Fruit fly (Drosophila melanogaster): Measurements from ENCODE around the gene CG16986.

Gene CG16986

dm6 chr3L:2589911-2590763 lies 10.0 kb upstream of the CG16986 start (continued):
- no peak for TF ChIP-seq CG11696 (GFP tag; IDR thresholded peaks at IDR 0.05)
- TF ChIP-seq CG11723 (GFP tag; optimal IDR thresholded peaks at IDR 0.05): peak; percentile 45
- no peak for TF ChIP-seq lov (optimal IDR thresholded peaks at IDR 0.05)
- no peak for TF ChIP-seq lov (GFP tag; IDR thresholded peaks at IDR 0.05)
- peak; percentile 59 for TF ChIP-seq BtbVII (GFP tag; optimal IDR thresholded peaks at IDR 0.05)
- no peak for TF ChIP-seq CG4282 (GFP tag; optimal IDR thresholded peaks at IDR 0.05)
- peak; percentile 33; the same call in 1 of the 2 replicates for TF ChIP-seq MBD-R2 (GFP tag; IDR thresholded peaks at IDR 0.05)
- peak; percentile 52 for TF ChIP-seq ewg (GFP tag; optimal IDR thresholded peaks at IDR 0.05)
- TF ChIP-seq bsh (GFP tag; optimal IDR thresholded peaks at IDR 0.05): peak in 1 of 2 experiments; percentile 74
- TF ChIP-seq CG1233 (GFP tag; optimal IDR thresholded peaks at IDR 0.05): peak; percentile 73
- peak; percentile 14 for TF ChIP-seq shn (GFP tag; optimal IDR thresholded peaks at IDR 0.05)
- TF ChIP-seq tio (GFP tag; optimal IDR thresholded peaks at IDR 0.05): peak; percentile 79
- peak; percentile 88 for TF ChIP-seq CG8924 (tag; optimal IDR thresholded peaks at IDR 0.05)
- 0 out of 2 replicates have a peak, but pooled peaks have one; percentile 7 for TF ChIP-seq chm (GFP tag; IDR thresholded peaks at IDR 0.05)
- peak; percentile 76 for TF ChIP-seq Ptx1 (GFP tag; IDR thresholded peaks at IDR 0.05)
- peak; percentile 72 for TF ChIP-seq CG10366 (GFP tag; IDR thresholded peaks at IDR 0.05)
- peak; percentile 55 for TF ChIP-seq Deaf1 (tag; optimal IDR thresholded peaks at IDR 0.05)
- TF ChIP-seq HmgD (GFP tag; optimal IDR thresholded peaks at IDR 0.05): peak; percentile 10
- TF ChIP-seq psq (GFP tag; optimal IDR thresholded peaks at IDR 0.05): peak; percentile 32
- TF ChIP-seq vfl (GFP tag; optimal IDR thresholded peaks at IDR 0.05): peak; percentile 12
- peak; percentile 35 for TF ChIP-seq ATbp (GFP tag; optimal IDR thresholded peaks at IDR 0.05)
- TF ChIP-seq tna (GFP tag; IDR thresholded peaks at IDR 0.05; ENCODE audit: partially characterized antibody): peak; percentile 46; the same call in 1 of the 2 replicates
- TF ChIP-seq CG9876 (GFP tag; optimal IDR thresholded peaks at IDR 0.05): no peak
- peak; percentile 80 for TF ChIP-seq CG17385 (GFP tag; optimal IDR thresholded peaks at IDR 0.05)
- no peak for TF ChIP-seq abd-A (tag; optimal IDR thresholded peaks at IDR 0.05)
- peak; percentile 86 for TF ChIP-seq Sox100B (GFP tag; optimal IDR thresholded peaks at IDR 0.05)
- TF ChIP-seq CG3281 (GFP tag; optimal IDR thresholded peaks at IDR 0.05): peak; percentile 74
- TF ChIP-seq CG1603 (tag; optimal IDR thresholded peaks at IDR 0.05): no peak
- TF ChIP-seq CG18011 (GFP tag; optimal IDR thresholded peaks at IDR 0.05): peak; percentile 26
- no peak for TF ChIP-seq Camta (GFP tag; optimal IDR thresholded peaks at IDR 0.05)
- peak; percentile 82 for TF ChIP-seq CG14710 (tag; optimal IDR thresholded peaks at IDR 0.05)
- TF ChIP-seq CG8359 (GFP tag; optimal IDR thresholded peaks at IDR 0.05; ENCODE audit: borderline replicate concordance): peak; percentile 22
- TF ChIP-seq gcm (GFP tag; optimal IDR thresholded peaks at IDR 0.05): peak; percentile 71
- TF ChIP-seq sna (GFP tag; IDR thresholded peaks at IDR 0.05; ENCODE audit: partially characterized antibody): peak; percentile 56; the same call in 1 of the 2 replicates
- no peak for TF ChIP-seq bigmax (GFP tag; optimal IDR thresholded peaks at IDR 0.05)
- peak; percentile 80 for TF ChIP-seq Xbp1 (GFP tag; optimal IDR thresholded peaks at IDR 0.05)
- 0 out of 2 replicates have a peak, but pooled peaks have one; percentile 37 for TF ChIP-seq dimm (GFP tag; IDR thresholded peaks at IDR 0.05)
- no peak for TF ChIP-seq ac (GFP tag; optimal IDR thresholded peaks at IDR 0.05)
- no peak for TF ChIP-seq CG18262 (tag; optimal IDR thresholded peaks at IDR 0.05)
- TF ChIP-seq org-1 (GFP tag; optimal IDR thresholded peaks at IDR 0.05): peak; percentile 66
- TF ChIP-seq Bdp1 (GFP tag; optimal IDR thresholded peaks at IDR 0.05): no peak
- no peak for TF ChIP-seq eyg (GFP tag; optimal IDR thresholded peaks at IDR 0.05)
- peak; percentile 32 for TF ChIP-seq cato (GFP tag; optimal IDR thresholded peaks at IDR 0.05; ENCODE audit: borderline replicate concordance)
- peak; percentile 68 for TF ChIP-seq Hand (GFP tag; optimal IDR thresholded peaks at IDR 0.05)
- peak; percentile 60 for TF ChIP-seq CG1602 (GFP tag; optimal IDR thresholded peaks at IDR 0.05)
- peak; percentile 80 for TF ChIP-seq CG10147 (GFP tag; optimal IDR thresholded peaks at IDR 0.05)
- TF ChIP-seq Trl (optimal IDR thresholded peaks at IDR 0.05): peak in 1 of 2 experiments; percentile 68
- TF ChIP-seq Trl (GFP tag; optimal IDR thresholded peaks at IDR 0.05): no peak

Measured in whole organism, embryonic.